Fruit fly (Drosophila melanogaster) whole organism, prepupa: ENCODE data around the gene PolrMT.
A peak's percentile ranks its signal among the peaks of the same experiment; 100 is the strongest.

Source experiments
- CG10631 ChIP-seq: fragments of 200-800 bp; sonication (Bioruptor generic); optimal IDR thresholded peaks from 2 replicates; lab custom pipeline; 2016; ENCODE audit warnings: missing biosample characterization, missing genetic modification characterization
- CG11294 ChIP-seq: fragments of 200-800 bp; sonication (Bioruptor generic); IDR thresholded peaks from 2 replicates; pipeline ENCODE4 v1.3.6; 2022; ENCODE audit warnings: missing biosample characterization, missing genetic modification characterization
- CG11902 ChIP-seq: fragments of 200-800 bp; sonication (Bioruptor generic); optimal IDR thresholded peaks from 3 replicates; lab custom pipeline; 2016; ENCODE audit warnings: missing biosample characterization, missing genetic modification characterization
- CG1621 ChIP-seq: fragments of 200-800 bp; sonication (Bioruptor generic); optimal IDR thresholded peaks from 3 replicates; lab custom pipeline; 2018; ENCODE audit warnings: missing biosample characterization, mild to moderate bottlenecking, missing genetic modification characterization
- CG16779 ChIP-seq: fragments of 200-800 bp; sonication (Bioruptor generic); optimal IDR thresholded peaks from 3 replicates; lab custom pipeline; 2017; ENCODE audit warnings: missing biosample characterization, mild to moderate bottlenecking, missing genetic modification characterization
- CG3032 ChIP-seq: fragments of 200-800 bp; optimal IDR thresholded peaks from 2 replicates; lab custom pipeline; 2019; ENCODE audit warnings: missing biosample characterization, mild to moderate bottlenecking, missing genetic modification characterization, moderate library complexity
- CG31627 ChIP-seq: fragments of 200-800 bp; sonication (Bioruptor generic); optimal IDR thresholded peaks from 3 replicates; lab custom pipeline; 2016; ENCODE audit warnings: missing biosample characterization, missing genetic modification characterization
- CG32006 ChIP-seq: fragments of 200-800 bp; sonication (Bioruptor generic); optimal IDR thresholded peaks from 3 replicates; lab custom pipeline; 2017; ENCODE audit warnings: missing biosample characterization, mild to moderate bottlenecking, missing genetic modification characterization
- CG3919 ChIP-seq: fragments of 200-800 bp; sonication (Bioruptor generic); optimal IDR thresholded peaks from 3 replicates; lab custom pipeline; 2016; ENCODE audit warnings: missing biosample characterization, missing genetic modification characterization
- CG6276 ChIP-seq: fragments of 200-800 bp; sonication (Bioruptor generic); optimal IDR thresholded peaks from 2 replicates; lab custom pipeline; 2017; ENCODE audit warnings: missing biosample characterization, mild to moderate bottlenecking, missing genetic modification characterization
- CG6808 ChIP-seq: fragments of 200-800 bp; sonication (Bioruptor generic); optimal IDR thresholded peaks from 3 replicates; lab custom pipeline; 2017; ENCODE audit warnings: missing biosample characterization, missing genetic modification characterization, mild to moderate bottlenecking, moderate library complexity, missing genetic modification reagents
- CG7368 ChIP-seq: fragments of 200-800 bp; sonication (Bioruptor generic); optimal IDR thresholded peaks from 3 replicates; lab custom pipeline; 2016; ENCODE audit warnings: missing biosample characterization, missing genetic modification characterization
- CG8119 ChIP-seq: fragments of 200-800 bp; sonication (Bioruptor generic); IDR thresholded peaks from 3 replicates; pipeline ENCODE4 v1.3.6; 2022; ENCODE audit warnings: missing biosample characterization, missing genetic modification characterization
- CG8319 ChIP-seq: fragments of 200-800 bp; sonication (Bioruptor generic); optimal IDR thresholded peaks from 3 replicates; lab custom pipeline; 2016; ENCODE audit warnings: missing biosample characterization, missing genetic modification characterization
- CG9139 ChIP-seq: fragments of 200-800 bp; sonication (Bioruptor generic); optimal IDR thresholded peaks from 3 replicates; lab custom pipeline; 2017; ENCODE audit warnings: missing biosample characterization, mild to moderate bottlenecking, missing genetic modification characterization
- Eip78C ChIP-seq: fragments of 200-800 bp; sonication (Bioruptor generic); peaks from one replicate; lab custom pipeline; 2016; ENCODE audit warnings: missing biosample characterization, missing genetic modification characterization
- Eip93F ChIP-seq: fragments of 200-800 bp; sonication (Bioruptor generic); optimal IDR thresholded peaks from 2 replicates; lab custom pipeline; 2016; ENCODE audit warnings: missing biosample characterization, mild to moderate bottlenecking, missing genetic modification characterization
- Ets21C ChIP-seq: fragments of 200-800 bp; sonication (Bioruptor generic); optimal IDR thresholded peaks from 3 replicates; lab custom pipeline; 2016; ENCODE audit warnings: missing biosample characterization, missing genetic modification characterization
- Ets96B ChIP-seq: fragments of 200-800 bp; optimal IDR thresholded peaks from 2 replicates; lab custom pipeline; 2019; ENCODE audit warnings: missing biosample characterization, mild to moderate bottlenecking, missing genetic modification characterization, moderate library complexity
- Gug ChIP-seq: fragments of 200-800 bp; sonication (Bioruptor generic); IDR thresholded peaks from 2 replicates; pipeline ENCODE4 v1.3.6; 2022; ENCODE audit warnings: missing biosample characterization, missing genetic modification characterization
- Hr39 ChIP-seq: fragments of 200-800 bp; sonication (Bioruptor generic); optimal IDR thresholded peaks from 2 replicates; lab custom pipeline; 2016; ENCODE audit warnings: missing biosample characterization, missing genetic modification characterization
- Hr4 ChIP-seq: fragments of 200-800 bp; sonication (Bioruptor generic); optimal IDR thresholded peaks from 3 replicates; lab custom pipeline; 2016; ENCODE audit warnings: missing biosample characterization, missing genetic modification characterization
- Met ChIP-seq: fragments of 200-800 bp; sonication (Bioruptor generic); optimal IDR thresholded peaks from 3 replicates; lab custom pipeline; 2016; ENCODE audit warnings: missing biosample characterization, missing genetic modification characterization
- OdsH ChIP-seq: fragments of 200-800 bp; sonication (Bioruptor generic); optimal IDR thresholded peaks from 3 replicates; lab custom pipeline; 2016; ENCODE audit warnings: missing biosample characterization, missing genetic modification characterization
- Smox ChIP-seq: fragments of 200-800 bp; sonication (Bioruptor generic); optimal IDR thresholded peaks from 3 replicates; lab custom pipeline; 2016; ENCODE audit warnings: missing biosample characterization, missing genetic modification characterization
- Sox102F ChIP-seq: fragments of 200-800 bp; sonication (Bioruptor generic); optimal IDR thresholded peaks from 2 replicates; lab custom pipeline; 2016; ENCODE audit warnings: missing biosample characterization, mild to moderate bottlenecking, missing genetic modification characterization
- Sox14 ChIP-seq: fragments of 200-800 bp; sonication (Bioruptor generic); optimal IDR thresholded peaks from 3 replicates; lab custom pipeline; 2016; ENCODE audit warnings: missing biosample characterization, missing genetic modification characterization
- dac ChIP-seq: fragments of 200-800 bp; sonication (Bioruptor generic); optimal IDR thresholded peaks from 2 replicates; lab custom pipeline; 2017; ENCODE audit warnings: missing biosample characterization, mild to moderate bottlenecking, missing genetic modification characterization
- eg ChIP-seq: fragments of 200-800 bp; sonication (Bioruptor generic); IDR thresholded peaks from 3 replicates; pipeline ENCODE4 v1.3.6; 2022; ENCODE audit warnings: missing biosample characterization, missing genetic modification characterization
- esn ChIP-seq: fragments of 200-800 bp; sonication (Bioruptor generic); optimal IDR thresholded peaks from 2 replicates; lab custom pipeline; 2016; ENCODE audit warnings: missing biosample characterization, mild to moderate bottlenecking, missing genetic modification characterization, moderate library complexity
- fd59A ChIP-seq: fragments of 200-800 bp; sonication (Bioruptor generic); optimal IDR thresholded peaks from 2 replicates; lab custom pipeline; 2017; ENCODE audit warnings: missing biosample characterization, mild to moderate bottlenecking, missing genetic modification characterization, missing genetic modification reagents
- fkh ChIP-seq: fragments of 200-800 bp; sonication (Bioruptor generic); optimal IDR thresholded peaks from 3 replicates; lab custom pipeline; 2017; ENCODE audit warnings: missing biosample characterization, mild to moderate bottlenecking, missing genetic modification characterization, moderate library complexity
- net ChIP-seq: fragments of 200-800 bp; sonication (Bioruptor generic); optimal IDR thresholded peaks from 3 replicates; lab custom pipeline; 2016; ENCODE audit warnings: missing biosample characterization, missing genetic modification characterization
- spab ChIP-seq: fragments of 200-800 bp; sonication (Bioruptor generic); optimal IDR thresholded peaks from 2 replicates; lab custom pipeline; 2017; ENCODE audit warnings: missing biosample characterization, mild to moderate bottlenecking, missing genetic modification characterization, missing genetic modification reagents
- svp ChIP-seq: fragments of 200-800 bp; sonication (Bioruptor generic); peaks from one replicate; lab custom pipeline; 2016; ENCODE audit warnings: missing biosample characterization, missing genetic modification characterization
- topi ChIP-seq: fragments of 200-800 bp; sonication (Bioruptor generic); optimal IDR thresholded peaks from 3 replicates; lab custom pipeline; 2016; ENCODE audit warnings: missing biosample characterization, missing genetic modification characterization
- vri ChIP-seq: fragments of 200-800 bp; sonication (Bioruptor generic); optimal IDR thresholded peaks from 3 replicates; lab custom pipeline; 2016; ENCODE audit warnings: missing biosample characterization, mild to moderate bottlenecking, missing genetic modification characterization

PolrMT gene

DNA sequence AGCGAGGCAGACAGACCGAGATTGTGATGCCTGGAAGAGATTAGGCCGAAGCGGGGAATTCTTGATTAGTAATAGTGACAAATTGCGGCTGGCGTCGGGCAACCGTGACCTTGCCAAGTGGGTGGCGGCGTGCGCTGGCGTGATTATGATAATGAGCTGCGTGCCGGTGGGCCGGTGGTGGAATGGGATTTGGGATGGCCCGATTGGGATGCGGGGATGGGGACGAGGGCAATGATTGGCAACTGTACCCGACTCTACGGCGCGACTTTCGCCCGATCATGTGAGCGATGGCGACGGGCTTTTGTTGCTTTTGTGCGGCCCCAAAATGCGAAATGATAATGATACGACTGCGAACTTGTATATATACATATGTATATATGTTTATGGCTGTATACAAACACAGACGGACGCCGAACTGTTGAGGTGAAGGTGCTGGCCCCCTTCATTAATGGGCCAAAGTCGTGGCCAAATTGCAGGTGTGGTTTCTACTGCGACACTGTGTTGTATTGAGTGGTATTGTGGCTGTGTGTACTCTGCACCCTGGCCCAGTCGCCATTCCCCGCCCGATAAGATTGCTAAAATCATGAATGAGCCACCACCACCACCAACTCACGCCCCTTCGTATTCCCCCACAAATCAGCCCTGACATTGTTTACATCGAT is 8.6 kb upstream of the PolrMT start (continued):
- TF ChIP-seq CG7368 (GFP tag; lab: Kevin White, UChicago): no peak
- peak; percentile 5 for TF ChIP-seq CG3919 (GFP tag; lab: Kevin White, UChicago)
- TF ChIP-seq fd59A (GFP tag; lab: Kevin White, UChicago): no peak
- TF ChIP-seq Eip78C (GFP tag; lab: Kevin White, UChicago): peak; percentile 80
- no peak for TF ChIP-seq dac
- peak; percentile 28 for TF ChIP-seq CG16779 (tag; lab: Kevin White, UChicago)
- TF ChIP-seq CG1621 (tag; lab: Kevin White, UChicago): no peak
- TF ChIP-seq Hr4 (GFP tag; lab: Kevin White, UChicago): no peak
- TF ChIP-seq CG11294 (GFP tag; lab: Robert Waterston, UW): no peak
- no peak for TF ChIP-seq CG31627 (GFP tag; lab: Kevin White, UChicago)
- TF ChIP-seq CG3032 (tag; lab: Kevin White, UChicago): no peak
- no peak for TF ChIP-seq Gug
- TF ChIP-seq Met (GFP tag; lab: Kevin White, UChicago): peak; percentile 31
- TF ChIP-seq Hr39: no peak
- no peak for TF ChIP-seq Ets96B
- peak; percentile 95 for TF ChIP-seq svp (GFP tag; lab: Kevin White, UChicago)
- TF ChIP-seq CG9139 (GFP tag; lab: Kevin White, UChicago): no peak
- no peak for TF ChIP-seq CG11902 (GFP tag; lab: Kevin White, UChicago)
- TF ChIP-seq Sox102F (GFP tag; lab: Kevin White, UChicago): peak; percentile 20
- TF ChIP-seq Ets21C (GFP tag; lab: Kevin White, UChicago): no peak
- peak; percentile 60 for TF ChIP-seq vri (GFP tag; lab: Kevin White, UChicago)
- no peak for TF ChIP-seq Smox (GFP tag; lab: Kevin White, UChicago)
- peak; percentile 3 for TF ChIP-seq topi (GFP tag; lab: Kevin White, UChicago)
- TF ChIP-seq Eip93F (GFP tag; lab: Kevin White, UChicago): peak; percentile 73
- TF ChIP-seq OdsH (GFP tag; lab: Kevin White, UChicago): no peak

DNA sequence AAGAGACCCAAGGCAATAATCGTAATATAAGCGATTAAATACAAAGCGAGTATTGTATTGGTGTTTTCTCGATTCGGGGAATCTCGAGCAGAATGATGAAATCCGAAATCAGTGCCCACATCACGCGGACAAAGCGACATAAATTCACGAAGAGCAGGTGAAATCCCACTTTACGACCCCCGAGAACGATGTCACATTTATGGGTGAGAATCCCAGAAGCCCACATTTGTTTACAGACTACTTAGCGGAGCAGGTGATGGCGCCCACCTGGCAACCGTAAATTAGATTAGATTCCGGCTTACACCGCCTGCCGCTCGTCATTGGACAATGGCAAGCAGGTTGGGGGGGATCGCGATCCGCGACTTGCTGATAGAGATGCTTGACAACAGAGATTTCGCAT is 6.1 kb upstream of the PolrMT start:
- TF ChIP-seq Sox14 (GFP tag; lab: Kevin White, UChicago): no peak
- TF ChIP-seq spab: no peak
- no peak for TF ChIP-seq Ets21C (GFP tag; lab: Kevin White, UChicago)
- TF ChIP-seq fkh (GFP tag; lab: Kevin White, UChicago): peak; percentile 41

DNA sequence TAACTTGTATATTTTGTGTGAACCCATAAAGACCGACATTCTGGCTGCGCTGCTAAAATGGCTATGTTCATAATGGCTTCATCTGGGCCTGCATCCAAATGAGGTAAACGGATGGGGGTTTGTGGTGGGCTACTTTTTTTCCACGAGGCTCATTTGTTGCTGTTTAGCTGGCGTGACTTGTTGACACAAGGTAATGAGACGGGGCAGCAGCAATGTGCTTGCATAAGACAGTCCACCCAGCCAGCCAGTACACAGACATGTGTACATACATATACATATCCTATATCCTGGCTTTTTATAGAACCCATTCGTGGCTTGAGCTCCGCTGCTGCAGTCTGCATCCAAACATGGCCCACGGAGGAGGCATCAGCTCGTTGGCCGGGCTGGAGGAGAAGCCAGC is 4.5 kb upstream of the PolrMT start, which contains the start of gene CG14340:
TSS of gene CG14340 (plus strand) at position 301 of the 400 bp plus-strand sequence.
- no peak for TF ChIP-seq esn (GFP tag; lab: Kevin White, UChicago)

- TF ChIP-seq net (peak; percentile 77), CG16779 (tag; lab: Kevin White, UChicago) (peak; percentile 9), dac (no peak), CG8119 (peak; percentile 19; the same call in 1 of the 3 replicates), CG10631 (no peak), Met (GFP tag; lab: Kevin White, UChicago) (no peak), CG8319 (GFP tag; lab: Kevin White, UChicago) (no peak), CG6808 (GFP tag; lab: Kevin White, UChicago) (no peak), CG6276 (GFP tag; lab: Kevin White, UChicago) (no peak), svp (GFP tag; lab: Kevin White, UChicago) (peak; percentile 90), CG7368 (GFP tag; lab: Kevin White, UChicago) (no peak), Hr4 (GFP tag; lab: Kevin White, UChicago) (no peak), eg (GFP tag; lab: Robert Waterston, UW) (peak; percentile 65), CG32006 (GFP tag; lab: Kevin White, UChicago) (no peak)
Observed at dm6 chr2L:1102349-1102748, 5.8 kb downstream of the PolrMT start, which contains the start of gene CG4629. TSS of gene CG4629 (minus strand) at chr2L:1102504.
